Worm (Caenorhabditis elegans) whole organism, late embryonic: ENCODE data around the gene emb-5.

Source experiments
- C38D4.7 ChIP-seq: fragments of 200-800 bp; sonication (Bioruptor generic); optimal IDR thresholded peaks from 2 replicates; lab custom pipeline; 2018; ENCODE audit warnings: mild to moderate bottlenecking, missing genetic modification characterization, moderate library complexity, missing compliant biosample characterization
- hlh-13 ChIP-seq: fragments of 200-800 bp; sonication (Bioruptor generic); optimal IDR thresholded peaks from 2 replicates; lab custom pipeline; 2018; ENCODE audit warnings: mild to moderate bottlenecking, missing genetic modification characterization, missing compliant biosample characterization
- hlh-30 ChIP-seq: sonication (generic microtip); optimal IDR thresholded peaks from 2 replicates; lab custom pipeline; 2017; ENCODE audit warnings: antibody characterized with exemption, missing genetic modification characterization, missing compliant biosample characterization; ENCODE audit not compliant: insufficient read depth
- hlh-8 ChIP-seq: sonication (generic microtip); optimal IDR thresholded peaks from 2 replicates; lab custom pipeline; 2016; ENCODE audit warnings: missing genotype, missing genetic modification characterization, missing compliant biosample characterization
- pat-9 ChIP-seq: fragments of 200-800 bp; sonication (Bioruptor generic); optimal IDR thresholded peaks from 2 replicates; lab custom pipeline; 2018; ENCODE audit warnings: mild to moderate bottlenecking, missing genetic modification characterization, moderate library complexity, missing compliant biosample characterization
- pax-1 ChIP-seq: fragments of 150-350 bp; optimal IDR thresholded peaks from 2 replicates; lab custom pipeline; 2014; ENCODE audit warnings: missing biosample characterization, missing genetic modification characterization
- pha-4 ChIP-seq: fragments of 150-350 bp; optimal IDR thresholded peaks from 2 replicates; lab custom pipeline; 2018; ENCODE audit warnings: missing biosample characterization, missing genetic modification reagents, missing genetic modification characterization
- pqm-1 ChIP-seq: sonication (generic microtip); optimal IDR thresholded peaks from 2 replicates; lab custom pipeline; 2016; ENCODE audit warnings: missing genetic modification characterization, missing compliant biosample characterization
- rnt-1 ChIP-seq: sonication (generic microtip); optimal IDR thresholded peaks from 2 replicates; lab custom pipeline; 2016; ENCODE audit warnings: missing genetic modification characterization, missing compliant biosample characterization

ce11 chrIII:4765474-4765873 is 45.0 kb upstream of the emb-5 start, which contains the start of gene B0393.5:
- TF ChIP-seq pat-9 (tag; lab: Kevin White, UChicago) (no peak), rnt-1 (tag; lab: Kevin White, UChicago) (no peak), pha-4 (tag; lab: Kevin White, UChicago) (no peak), pqm-1 (no peak), hlh-30 (no peak), hlh-13 (no peak), pax-1 (no peak), hlh-8 (tag; lab: Kevin White, UChicago) (no peak), C38D4.7 (no peak)
